Worm (Caenorhabditis elegans): ENCODE measurements around the gene ZK546.4.

ZK546.4 gene

DNA sequence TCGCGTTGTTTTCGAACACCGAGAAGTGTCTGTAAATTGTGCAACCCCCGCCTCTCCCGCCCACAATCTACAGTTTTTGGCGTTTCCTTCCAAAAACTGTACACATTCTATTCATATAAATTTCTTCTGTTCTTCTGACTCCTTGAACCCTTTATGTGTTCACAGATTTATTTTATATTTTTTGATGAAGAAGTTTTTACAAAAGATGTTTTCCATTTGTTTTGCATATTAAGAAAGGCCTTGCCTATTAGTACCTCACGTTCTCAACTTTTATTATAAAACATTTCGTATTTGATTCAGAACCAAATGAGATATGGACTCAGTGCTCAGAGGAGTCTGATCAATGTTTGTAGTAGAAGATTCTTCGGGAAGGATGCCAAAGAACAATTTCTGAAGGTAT is 15.4 kb downstream of the ZK546.4 start, which contains the start of gene ndx-3:
Gene ndx-3, plus strand, starts transcription at position 301 of the 400 bp plus-strand sequence.
- TF ChIP-seq ceh-31 (tag; optimal IDR thresholded peaks at IDR 0.05) = no peak
- no peak for TF ChIP-seq che-1 (tag; optimal IDR thresholded peaks at IDR 0.05)

- TF ChIP-seq nfya-1 (tag; optimal IDR thresholded peaks at IDR 0.05) (no peak), ceh-6 (GFP tag; optimal IDR thresholded peaks at IDR 0.05) (no peak)
Observed at ce11 chrII:4954099-4954959, 16.5 kb downstream of the ZK546.4 start.

- TF ChIP-seq ceh-31 (tag; optimal IDR thresholded peaks at IDR 0.05) = peak; percentile 97
- no peak for TF ChIP-seq ceh-48 (tag; optimal IDR thresholded peaks at IDR 0.05)
- no peak for TF ChIP-seq pat-9 (tag; optimal IDR thresholded peaks at IDR 0.05)
- no peak for TF ChIP-seq odd-2 (tag; optimal IDR thresholded peaks at IDR 0.05)
- no peak for TF ChIP-seq ceh-9 (tag; optimal IDR thresholded peaks at IDR 0.05)
- TF ChIP-seq rnt-1 (tag; optimal IDR thresholded peaks at IDR 0.05) = peak; percentile 66
- no peak for TF ChIP-seq eyg-1 (tag; optimal IDR thresholded peaks at IDR 0.05)
- TF ChIP-seq Y22D7AL.16 (tag; optimal IDR thresholded peaks at IDR 0.05) = no peak
- TF ChIP-seq unc-3 (GFP tag; conservative IDR thresholded peaks at IDR 0.05) = no peak
- TF ChIP-seq unc-3 (tag; optimal IDR thresholded peaks at IDR 0.05) = no peak
- peak; percentile 6 for TF ChIP-seq madf-2 (tag; optimal IDR thresholded peaks at IDR 0.05)
- peak; percentile 30 for TF ChIP-seq hlh-8 (tag; optimal IDR thresholded peaks at IDR 0.05)
- peak; percentile 88 for TF ChIP-seq tbx-2 (tag; optimal IDR thresholded peaks at IDR 0.05)
- TF ChIP-seq hlh-13 (GFP tag; optimal IDR thresholded peaks at IDR 0.05) = no peak
- TF ChIP-seq elt-2 (tag; optimal IDR thresholded peaks at IDR 0.05) = peak; percentile 83
- no peak for TF ChIP-seq C38D4.7 (GFP tag; optimal IDR thresholded peaks at IDR 0.05)
- TF ChIP-seq C08G9.2 (tag; optimal IDR thresholded peaks at IDR 0.05) = peak; percentile 76
- TF ChIP-seq ref-2 (tag; optimal IDR thresholded peaks at IDR 0.05) = peak; percentile 46
- TF ChIP-seq ztf-16 (tag; optimal IDR thresholded peaks at IDR 0.05) = no peak
- TF ChIP-seq unc-42 (tag; optimal IDR thresholded peaks at IDR 0.05) = peak; percentile 60
- TF ChIP-seq ceh-22 (tag; optimal IDR thresholded peaks at IDR 0.05) = no peak
- peak; percentile 60 for TF ChIP-seq nfya-1 (tag; optimal IDR thresholded peaks at IDR 0.05)
- no peak for TF ChIP-seq nhr-11 (tag; optimal IDR thresholded peaks at IDR 0.05)
- TF ChIP-seq ama-1 (optimal IDR thresholded peaks at IDR 0.05) = no peak
- TF ChIP-seq ets-4 (tag; optimal IDR thresholded peaks at IDR 0.05) = peak; percentile 61
- no peak for TF ChIP-seq nhr-232 (tag; optimal IDR thresholded peaks at IDR 0.05)
- no peak for TF ChIP-seq ceh-30 (tag; optimal IDR thresholded peaks at IDR 0.05)
- TF ChIP-seq ceh-24 (tag; optimal IDR thresholded peaks at IDR 0.05) = no peak
- TF ChIP-seq hlh-6 (tag; optimal IDR thresholded peaks at IDR 0.05) = no peak
- no peak for TF ChIP-seq pqm-1 (tag; optimal IDR thresholded peaks at IDR 0.05)
- TF ChIP-seq sdc-2 (tag; optimal IDR thresholded peaks at IDR 0.05) = no peak
- no peak for TF ChIP-seq unc-55 (GFP tag; optimal IDR thresholded peaks at IDR 0.05)
- peak; percentile 66 for TF ChIP-seq ceh-2 (tag; optimal IDR thresholded peaks at IDR 0.05)
- TF ChIP-seq ceh-6 (GFP tag; optimal IDR thresholded peaks at IDR 0.05) = no peak
- peak; percentile 74 for TF ChIP-seq ceh-14 (tag; optimal IDR thresholded peaks at IDR 0.05)
- peak; percentile 13 for TF ChIP-seq unc-86 (tag; optimal IDR thresholded peaks at IDR 0.05)
- peak; percentile 15; the same call in 1 of the 2 replicates for TF ChIP-seq sox-2 (GFP tag; IDR thresholded peaks at IDR 0.05)
- TF ChIP-seq K09A11.1 (tag; optimal IDR thresholded peaks at IDR 0.05; ENCODE audit: insufficient read depth) = no peak
- peak; percentile 37 for TF ChIP-seq dmd-4 (tag; optimal IDR thresholded peaks at IDR 0.05; ENCODE audit: borderline replicate concordance)
- peak; percentile 78 for TF ChIP-seq lim-6 (tag; optimal IDR thresholded peaks at IDR 0.05)
- no peak for TF ChIP-seq fkh-10 (GFP tag; optimal IDR thresholded peaks at IDR 0.05)
- TF ChIP-seq sox-4 (tag; optimal IDR thresholded peaks at IDR 0.05) = no peak
- TF ChIP-seq hlh-30 (tag; optimal IDR thresholded peaks at IDR 0.05; ENCODE audit: insufficient read depth) = no peak
- no peak for TF ChIP-seq pha-4 (tag; optimal IDR thresholded peaks at IDR 0.05)
- TF ChIP-seq lin-11 (tag; optimal IDR thresholded peaks at IDR 0.05) = no peak
- TF ChIP-seq ceh-18 (tag; optimal IDR thresholded peaks at IDR 0.05) = peak; percentile 44
- no peak for TF ChIP-seq che-1 (tag; optimal IDR thresholded peaks at IDR 0.05)
Observed at ce11 chrII:4955353-4955752, 17.5 kb downstream of the ZK546.4 start, which contains the start of gene pbs-3. pbs-3 (minus strand) TSS chrII:4955427.
